Worm (Caenorhabditis elegans): ENCODE results near the gene Y55F3BL.6.

ce11 chrIV:763377-764063 lies 43.4 kb downstream of the Y55F3BL.6 start, which contains the start of gene col-103:
- no peak for TF ChIP-seq unc-39 (tag; optimal IDR thresholded peaks at IDR 0.05)
- no peak for TF ChIP-seq nhr-67 (tag; optimal IDR thresholded peaks at IDR 0.05)
- TF ChIP-seq lin-39 (tag; optimal IDR thresholded peaks at IDR 0.05), result no peak
- TF ChIP-seq ZK546.5 (tag; optimal IDR thresholded peaks at IDR 0.05), result no peak
- no peak for TF ChIP-seq ceh-9 (tag; optimal IDR thresholded peaks at IDR 0.05)
- TF ChIP-seq snpc-4 (tag; optimal IDR thresholded peaks at IDR 0.05), result no peak
- no peak for TF ChIP-seq mdl-1 (tag; optimal IDR thresholded peaks at IDR 0.05)
